Fruit fly (Drosophila melanogaster) whole organism, embryonic: Measurements from ENCODE around the gene unc-45.

Experiments used
- CG15514 ChIP-seq: fragments of 200-800 bp; sonication (Bioruptor generic); optimal IDR thresholded peaks from 3 replicates; lab custom pipeline; 2017; ENCODE audit warnings: missing biosample characterization, missing genetic modification characterization, mild to moderate bottlenecking, moderate library complexity, missing genetic modification reagents
- CG18599 ChIP-seq: fragments of 200-800 bp; sonication (Bioruptor generic); optimal IDR thresholded peaks from 3 replicates; lab custom pipeline; 2017; ENCODE audit warnings: missing biosample characterization, missing genetic modification characterization, mild to moderate bottlenecking, moderate library complexity, missing genetic modification reagents
- CG2129 ChIP-seq: fragments of 200-800 bp; sonication (Bioruptor generic); IDR thresholded peaks from 2 replicates; pipeline ENCODE4 v1.3.6; 2022; ENCODE audit warnings: missing biosample characterization, missing genetic modification characterization; ENCODE audit not compliant: partially characterized antibody
- CG31365 ChIP-seq: fragments of 200-800 bp; sonication (Bioruptor generic); optimal IDR thresholded peaks from 2 replicates; lab custom pipeline; 2018; ENCODE audit warnings: missing biosample characterization, mild to moderate bottlenecking, missing genetic modification characterization
- CG4617 ChIP-seq: fragments of 200-800 bp; sonication (Bioruptor generic); optimal IDR thresholded peaks from 3 replicates; lab custom pipeline; 2016; ENCODE audit warnings: missing biosample characterization, missing genetic modification characterization, borderline replicate concordance
- CkIIα-i1 ChIP-seq: fragments of 200-800 bp; sonication (Bioruptor generic); IDR thresholded peaks from 2 replicates; pipeline ENCODE4 v1.3.6; 2022; ENCODE audit warnings: missing biosample characterization, missing genetic modification characterization
- Hr39 ChIP-seq: fragments of >200 bp; optimal IDR thresholded peaks from 2 replicates; lab custom pipeline; 2017
- Vsx1 ChIP-seq: fragments of 200-800 bp; sonication (Bioruptor generic); optimal IDR thresholded peaks from 2 replicates; lab custom pipeline; 2017; ENCODE audit warnings: missing biosample characterization, mild to moderate bottlenecking, missing genetic modification characterization, missing genetic modification reagents
- ap ChIP-seq: fragments of 200-800 bp; sonication (Bioruptor generic); IDR thresholded peaks from 2 replicates; pipeline ENCODE4 v1.3.6; 2022; ENCODE audit warnings: missing biosample characterization, missing genetic modification characterization
- fd102C ChIP-seq: fragments of 200-800 bp; sonication (Bioruptor generic); optimal IDR thresholded peaks from 2 replicates; lab custom pipeline; 2018; ENCODE audit warnings: missing biosample characterization, mild to moderate bottlenecking, missing genetic modification characterization, moderate library complexity
- ro ChIP-seq: fragments of 200-800 bp; sonication (Bioruptor generic); IDR thresholded peaks from 2 replicates; pipeline ENCODE4 v1.3.6; 2022; ENCODE audit warnings: missing biosample characterization, missing genetic modification characterization
- sna ChIP-seq: fragments of 200-800 bp; sonication (Bioruptor generic); IDR thresholded peaks from 2 replicates; pipeline ENCODE4 v1.3.6; 2022; ENCODE audit warnings: missing biosample characterization, missing genetic modification characterization; ENCODE audit not compliant: partially characterized antibody
- toy ChIP-seq: fragments of 200-800 bp; sonication (Bioruptor generic); IDR thresholded peaks from 2 replicates; pipeline ENCODE4 v1.3.6; 2022; ENCODE audit warnings: missing biosample characterization, missing genetic modification characterization
- ttk ChIP-seq: fragments of 200-800 bp; sonication (Bioruptor generic); IDR thresholded peaks from 2 replicates; pipeline ENCODE4 v2.1.2; 2022; ENCODE audit warnings: missing biosample characterization, missing genetic modification characterization

DNA sequence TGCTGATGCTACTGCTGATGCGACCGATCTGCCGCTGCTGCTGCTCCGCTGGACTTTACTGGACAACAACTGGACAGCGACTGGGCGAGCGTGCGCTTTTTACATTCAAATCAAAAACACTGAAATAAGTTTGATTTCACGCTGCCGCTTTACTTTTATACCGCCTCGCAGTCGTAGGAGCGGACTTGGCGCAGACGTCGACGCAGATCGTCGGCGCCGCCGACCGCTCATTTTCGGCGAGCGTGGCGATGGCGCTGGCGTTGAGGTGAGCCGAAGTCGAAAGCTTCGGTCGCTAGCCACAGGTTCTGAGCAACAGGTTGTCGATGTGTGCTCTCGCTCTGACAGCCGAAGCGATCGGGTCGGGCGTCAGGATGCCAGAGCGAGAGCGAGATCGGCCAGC lies 37.4 kb upstream of the unc-45 start, which contains the start of gene Elovl7:
- TF ChIP-seq CG18599 (GFP tag; lab: Kevin White, UChicago) (no peak), fd102C (no peak), ap (GFP tag; lab: Robert Waterston, UW) (no peak), Hr39 (lab: Kevin White, UChicago) (no peak), ro (GFP tag; lab: Robert Waterston, UW) (no peak), CG15514 (GFP tag; lab: Kevin White, UChicago) (no peak), sna (no peak), CG31365 (tag; lab: Kevin White, UChicago) (no peak), CG2129 (no peak), CkIIα-i1 (GFP tag; lab: Robert Waterston, UW) (no peak), Vsx1 (GFP tag; lab: Kevin White, UChicago) (no peak), toy (no peak), ttk (GFP tag; lab: Robert Waterston, UW) (no peak), CG4617 (GFP tag; lab: Kevin White, UChicago) (no peak)
